Worm (Caenorhabditis elegans) whole organism, early embryonic: ENCODE data around the gene elo-3.

Experiments
- B0310.2 ChIP-seq: sonication (generic microtip); optimal IDR thresholded peaks from 2 replicates; lab custom pipeline; 2016; ENCODE audit warnings: mild to moderate bottlenecking, missing genetic modification characterization, missing compliant biosample characterization
- aly-1 ChIP-seq: sonication (generic microtip); optimal IDR thresholded peaks from 2 replicates; lab custom pipeline; 2016; ENCODE audit warnings: missing genetic modification characterization, missing compliant biosample characterization
- ama-1 ChIP-seq: fragments of 150-350 bp; optimal IDR thresholded peaks from 2 replicates; lab custom pipeline; 2014
- ceh-36 ChIP-seq: sonication (generic microtip); optimal IDR thresholded peaks from 2 replicates; lab custom pipeline; 2016; ENCODE audit warnings: missing genetic modification characterization, inconsistent platforms, missing compliant biosample characterization
- ets-7 ChIP-seq: sonication (generic microtip); optimal IDR thresholded peaks from 2 replicates; lab custom pipeline; 2016; ENCODE audit warnings: missing genotype, missing genetic modification characterization, missing compliant biosample characterization
- flt-1 ChIP-seq: fragments of 200-800 bp; sonication (Bioruptor generic); IDR thresholded peaks from 2 replicates; pipeline ENCODE4 v1.3.6; 2022; ENCODE audit warnings: missing genetic modification characterization, missing compliant biosample characterization
- hmbx-1 ChIP-seq: sonication (generic microtip); optimal IDR thresholded peaks from 2 replicates; lab custom pipeline; 2016; ENCODE audit warnings: mild to moderate bottlenecking, missing genetic modification characterization, missing compliant biosample characterization
- hmg-4 ChIP-seq: fragments of 200-800 bp; sonication (Bioruptor generic); optimal IDR thresholded peaks from 2 replicates; lab custom pipeline; 2018; ENCODE audit warnings: mild to moderate bottlenecking, missing genetic modification characterization, missing compliant biosample characterization
- pes-1 ChIP-seq: fragments of 200-800 bp; sonication (Bioruptor generic); IDR thresholded peaks from 2 replicates; pipeline ENCODE4 v1.3.6; 2022; ENCODE audit warnings: missing genetic modification reagents, missing genetic modification characterization, missing compliant biosample characterization
- scrt-1 ChIP-seq: fragments of 200-800 bp; sonication (Bioruptor generic); IDR thresholded peaks from 2 replicates; pipeline ENCODE4 v1.3.6; 2022; ENCODE audit warnings: missing genetic modification characterization, missing compliant biosample characterization
- tbx-11 ChIP-seq: fragments of 200-800 bp; sonication (Bioruptor generic); IDR thresholded peaks from 2 replicates; pipeline ENCODE4 v1.3.6; 2022; ENCODE audit warnings: missing genetic modification characterization, missing compliant biosample characterization
- tbx-37 ChIP-seq: fragments of 200-800 bp; sonication (Bioruptor generic); conservative IDR thresholded peaks from 2 replicates; pipeline ENCODE4 v1.3.6; 2022; ENCODE audit warnings: missing genetic modification reagents, missing genetic modification characterization, missing compliant biosample characterization
- tra-4 ChIP-seq: sonication (generic microtip); optimal IDR thresholded peaks from 2 replicates; lab custom pipeline; 2017; ENCODE audit warnings: missing genetic modification characterization, missing compliant biosample characterization

ce11 chrIV:7250158-7250557 lies 12.6 kb downstream of the elo-3 start, which contains the start of gene D2024.18:
- no peak for TF ChIP-seq ama-1 (lab: Kevin White, UChicago)
- TF ChIP-seq scrt-1 (GFP tag; lab: Robert Waterston, UW): no peak
- no peak for TF ChIP-seq aly-1 (tag; lab: Kevin White, UChicago)
- TF ChIP-seq hmbx-1 (tag; lab: Kevin White, UChicago): no peak
- no peak for TF ChIP-seq hmg-4
- no peak for TF ChIP-seq flt-1 (GFP tag; lab: Robert Waterston, UW)
- no peak for TF ChIP-seq tbx-11 (GFP tag; lab: Robert Waterston, UW)
- no peak for TF ChIP-seq ceh-36
- no peak for TF ChIP-seq pes-1 (GFP tag; lab: Robert Waterston, UW)
- TF ChIP-seq tra-4 (tag; lab: Kevin White, UChicago): no peak
- no peak for TF ChIP-seq B0310.2 (tag; lab: Kevin White, UChicago)
- no peak for TF ChIP-seq tbx-37 (GFP tag; lab: Robert Waterston, UW)
- no peak for TF ChIP-seq ets-7 (tag; lab: Kevin White, UChicago)
